Fruit fly (Drosophila melanogaster): ENCODE data around the gene CG10252.
A peak's percentile ranks its signal among the peaks of the same experiment; 100 is the strongest.

The CG10252 gene

dm6 chr3R:23652525-23653108 is 43.4 kb downstream of the CG10252 start (continued):
- peak; percentile 30 for TF ChIP-seq CG6792 (GFP tag; optimal IDR thresholded peaks at IDR 0.05)
- TF ChIP-seq Smox (GFP tag; optimal IDR thresholded peaks at IDR 0.05), result peak; percentile 25
- no peak for TF ChIP-seq Hr38 (GFP tag; optimal IDR thresholded peaks at IDR 0.05)
- peak; percentile 13 for TF ChIP-seq topi (GFP tag; optimal IDR thresholded peaks at IDR 0.05)
- TF ChIP-seq CG9139 (GFP tag; optimal IDR thresholded peaks at IDR 0.05), result no peak
- TF ChIP-seq CG6276 (GFP tag; optimal IDR thresholded peaks at IDR 0.05), result no peak
- no peak for TF ChIP-seq salr (GFP tag; optimal IDR thresholded peaks at IDR 0.05)
- TF ChIP-seq CG8319 (GFP tag; optimal IDR thresholded peaks at IDR 0.05), result no peak
- peak; percentile 4 for TF ChIP-seq net (GFP tag; optimal IDR thresholded peaks at IDR 0.05)
- peak; percentile 50 for TF ChIP-seq svp (GFP tag)
- TF ChIP-seq CG3919 (GFP tag; optimal IDR thresholded peaks at IDR 0.05), result peak; percentile 39
- TF ChIP-seq Sox102F (GFP tag; optimal IDR thresholded peaks at IDR 0.05), result peak; percentile 44
- TF ChIP-seq Eip75B (GFP tag; optimal IDR thresholded peaks at IDR 0.05), result no peak
- no peak for TF ChIP-seq CG15336 (GFP tag; IDR thresholded peaks at IDR 0.05)
- no peak for TF ChIP-seq Blimp-1 (GFP tag; optimal IDR thresholded peaks at IDR 0.05)
- TF ChIP-seq CG32006 (GFP tag; optimal IDR thresholded peaks at IDR 0.05), result no peak
- no peak for TF ChIP-seq CG8119 (GFP tag; IDR thresholded peaks at IDR 0.05)
- no peak for TF ChIP-seq CG11902 (GFP tag; optimal IDR thresholded peaks at IDR 0.05)
- no peak for TF ChIP-seq Lpt (GFP tag; optimal IDR thresholded peaks at IDR 0.05)
- peak; percentile 44 for TF ChIP-seq esn (GFP tag; optimal IDR thresholded peaks at IDR 0.05)
- TF ChIP-seq Eip93F (GFP tag; optimal IDR thresholded peaks at IDR 0.05), result no peak
- no peak for TF ChIP-seq fd59A (GFP tag; optimal IDR thresholded peaks at IDR 0.05)
- no peak for TF ChIP-seq cyc (GFP tag; optimal IDR thresholded peaks at IDR 0.05)
- TF ChIP-seq Met (GFP tag; optimal IDR thresholded peaks at IDR 0.05), result peak; percentile 53
- TF ChIP-seq CG4318 (GFP tag; optimal IDR thresholded peaks at IDR 0.05), result no peak
- no peak for TF ChIP-seq CG1621 (tag; optimal IDR thresholded peaks at IDR 0.05)
- TF ChIP-seq eg (GFP tag; IDR thresholded peaks at IDR 0.05), result no peak
- no peak for TF ChIP-seq achi (GFP tag; optimal IDR thresholded peaks at IDR 0.05)
- TF ChIP-seq CG3032 (tag; optimal IDR thresholded peaks at IDR 0.05), result no peak
- no peak for TF ChIP-seq Ets21C (GFP tag; optimal IDR thresholded peaks at IDR 0.05)
- no peak for TF ChIP-seq CG11294 (GFP tag; IDR thresholded peaks at IDR 0.05)

- TF ChIP-seq Sox102F (GFP tag; optimal IDR thresholded peaks at IDR 0.05) (no peak), acj6 (GFP tag; optimal IDR thresholded peaks at IDR 0.05) (no peak), Eip75B (GFP tag; optimal IDR thresholded peaks at IDR 0.05) (no peak), Gug (GFP tag; IDR thresholded peaks at IDR 0.05) (no peak), lz (GFP tag; optimal IDR thresholded peaks at IDR 0.05) (no peak), Ets21C (GFP tag; optimal IDR thresholded peaks at IDR 0.05) (no peak), spab (GFP tag; optimal IDR thresholded peaks at IDR 0.05) (no peak), CG6163 (GFP tag; IDR thresholded peaks at IDR 0.05) (no peak), net (GFP tag; optimal IDR thresholded peaks at IDR 0.05) (no peak), dsx (GFP tag; optimal IDR thresholded peaks at IDR 0.05; ENCODE audit: poor library complexity, severe bottlenecking) (no peak), vri (GFP tag; optimal IDR thresholded peaks at IDR 0.05) (no peak), CG1621 (tag; optimal IDR thresholded peaks at IDR 0.05) (no peak)
These were observed 46.2 kb downstream of the CG10252 start for dm6 chr3R:23649831-23650230.

DNA sequence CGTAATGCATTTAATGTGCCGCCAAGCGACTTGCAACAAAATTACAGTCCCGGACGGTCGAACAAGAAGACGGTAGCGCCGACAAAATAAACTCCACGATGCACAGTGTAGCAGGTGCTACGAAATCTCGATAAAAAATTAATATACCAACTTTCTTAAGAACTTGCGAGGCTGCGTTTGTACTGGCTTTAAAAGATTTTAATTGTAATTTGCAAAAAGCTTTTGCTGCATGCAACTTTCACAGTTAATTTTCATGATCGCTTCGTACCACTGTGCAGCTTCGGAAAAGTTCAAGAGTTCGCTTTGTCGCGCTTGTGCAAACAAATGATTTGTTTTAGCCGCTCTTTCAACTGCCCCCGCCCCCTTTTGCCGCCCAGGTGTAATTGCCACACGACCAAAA is 49.9 kb downstream of the CG10252 start:
- TF ChIP-seq CG6854 (GFP tag; optimal IDR thresholded peaks at IDR 0.05) (no peak), Eip93F (GFP tag; optimal IDR thresholded peaks at IDR 0.05) (no peak), fkh (GFP tag; optimal IDR thresholded peaks at IDR 0.05) (no peak), Hr4 (GFP tag; optimal IDR thresholded peaks at IDR 0.05) (peak; percentile 92), pdm3 (GFP tag; optimal IDR thresholded peaks at IDR 0.05) (peak; percentile 84), CG1621 (tag; optimal IDR thresholded peaks at IDR 0.05) (peak; percentile 49), Lpt (GFP tag; optimal IDR thresholded peaks at IDR 0.05) (peak; percentile 81), Gug (GFP tag; IDR thresholded peaks at IDR 0.05) (peak; percentile 80), CG15336 (GFP tag; IDR thresholded peaks at IDR 0.05) (peak; percentile 94), Met (GFP tag; optimal IDR thresholded peaks at IDR 0.05) (peak; percentile 73), CG34406 (GFP tag; optimal IDR thresholded peaks at IDR 0.05) (peak; percentile 68), CG4318 (GFP tag; optimal IDR thresholded peaks at IDR 0.05) (peak; percentile 85), CG6276 (GFP tag; optimal IDR thresholded peaks at IDR 0.05) (peak; percentile 88), Blimp-1 (GFP tag; optimal IDR thresholded peaks at IDR 0.05) (no peak), salr (GFP tag; optimal IDR thresholded peaks at IDR 0.05) (peak; percentile 53 to 61), eg (GFP tag; IDR thresholded peaks at IDR 0.05) (peak; percentile 93), CG6808 (GFP tag; optimal IDR thresholded peaks at IDR 0.05) (peak; percentile 40), Ets21C (GFP tag; optimal IDR thresholded peaks at IDR 0.05) (peak; percentile 68), esn (GFP tag; optimal IDR thresholded peaks at IDR 0.05) (peak; percentile 70), CG7368 (GFP tag; optimal IDR thresholded peaks at IDR 0.05) (peak; percentile 67), acj6 (GFP tag; optimal IDR thresholded peaks at IDR 0.05) (peak; percentile 84), vri (GFP tag; optimal IDR thresholded peaks at IDR 0.05) (peak; percentile 36), cyc (GFP tag; optimal IDR thresholded peaks at IDR 0.05) (peak; percentile 72), fd59A (GFP tag; optimal IDR thresholded peaks at IDR 0.05) (peak; percentile 40), Ets96B (tag; optimal IDR thresholded peaks at IDR 0.05) (peak; percentile 62), CG11902 (GFP tag; optimal IDR thresholded peaks at IDR 0.05) (peak; percentile 67)
